Fruit fly (Drosophila melanogaster): ENCODE results near the gene Argk2.

Argk2 gene

DNA sequence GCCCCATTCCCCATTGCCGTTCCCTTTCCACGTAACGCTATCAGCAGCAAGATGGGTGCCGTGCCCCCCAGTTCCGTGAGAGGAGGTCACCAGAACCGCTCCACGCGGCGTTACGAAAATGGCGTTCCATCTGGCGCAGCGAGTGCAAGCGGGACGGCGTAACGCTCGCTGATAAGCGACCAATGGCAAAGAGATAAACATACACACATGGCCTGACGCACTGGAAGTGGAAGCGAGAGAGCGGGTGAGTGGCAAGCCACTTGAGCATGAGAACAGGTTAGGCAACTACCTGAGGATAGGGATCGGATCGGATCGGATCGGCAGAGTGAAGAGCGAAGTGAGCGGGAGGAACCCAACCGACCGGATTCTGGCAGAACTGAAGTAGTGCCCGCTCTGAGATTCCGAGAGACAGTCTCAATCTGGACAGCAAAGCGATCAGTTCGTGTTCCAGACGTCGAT lies 42.4 kb upstream of the Argk2 start, which contains the start of gene Doc3 (continued):
- TF ChIP-seq Deaf1 (tag; optimal IDR thresholded peaks at IDR 0.05) (peak; percentile 53), vnd (GFP tag; IDR thresholded peaks at IDR 0.05; ENCODE audit: partially characterized antibody) (peak; percentile 50; the same call in 1 of the 3 replicates), ci (GFP tag; IDR thresholded peaks at IDR 0.05) (peak; percentile 39; the same call in 1 of the 3 replicates), CG10321 (GFP tag; IDR thresholded peaks at IDR 0.05) (peak; percentile 96), amos (GFP tag; IDR thresholded peaks at IDR 0.05; ENCODE audit: partially characterized antibody) (0 out of 2 replicates have a peak, but pooled peaks have one; percentile 7), CG17829 (tag; optimal IDR thresholded peaks at IDR 0.05) (peak; percentile 68), chinmo (GFP tag; IDR thresholded peaks at IDR 0.05; ENCODE audit: partially characterized antibody) (peak; percentile 88; the same call in 2 of the 4 replicates), kni (GFP tag; optimal IDR thresholded peaks at IDR 0.05) (peak; percentile 83), CG2199 (GFP tag; IDR thresholded peaks at IDR 0.05) (peak; percentile 29; the same call in 1 of the 3 replicates), nerfin-2 (GFP tag; IDR thresholded peaks at IDR 0.05; ENCODE audit: partially characterized antibody) (no peak), Poxn (GFP tag; IDR thresholded peaks at IDR 0.05) (no peak), abd-A (tag; optimal IDR thresholded peaks at IDR 0.05) (peak; percentile 28), phol (tag; optimal IDR thresholded peaks at IDR 0.05) (peak; percentile 82), HLHmδ (GFP tag; optimal IDR thresholded peaks at IDR 0.05) (peak; percentile 38), Stat92E (GFP tag; optimal IDR thresholded peaks at IDR 0.05) (peak in 1 of 3 experiments; percentile 97), Jarid2 (GFP tag; optimal IDR thresholded peaks at IDR 0.05) (peak; percentile 44), Bgb (GFP tag; IDR thresholded peaks at IDR 0.05; ENCODE audit: partially characterized antibody) (peak; percentile 32; the same call in 1 of the 2 replicates), fd96Cb (tag; optimal IDR thresholded peaks at IDR 0.05) (no peak), CG13624 (GFP tag; optimal IDR thresholded peaks at IDR 0.05) (no peak), Scr (GFP tag; IDR thresholded peaks at IDR 0.05; ENCODE audit: partially characterized antibody) (peak; percentile 35; the same call in 1 of the 2 replicates), HmgD (GFP tag; optimal IDR thresholded peaks at IDR 0.05) (no peak), HmgZ (tag; optimal IDR thresholded peaks at IDR 0.05) (no peak), CG11456 (GFP tag; IDR thresholded peaks at IDR 0.05) (no peak), ftz-f1 (GFP tag; optimal IDR thresholded peaks at IDR 0.05) (peak; percentile 85), Dll (GFP tag; IDR thresholded peaks at IDR 0.05; ENCODE audit: partially characterized antibody) (0 out of 4 replicates have a peak, but pooled peaks have one; percentile 44), CG17912 (GFP tag; optimal IDR thresholded peaks at IDR 0.05) (no peak), CG15479 (GFP tag; optimal IDR thresholded peaks at IDR 0.05) (peak; percentile 92), hbn (GFP tag; IDR thresholded peaks at IDR 0.05; ENCODE audit: partially characterized antibody) (no peak), CoRest (tag; optimal IDR thresholded peaks at IDR 0.05) (peak; percentile 44), CG7839 (tag; optimal IDR thresholded peaks at IDR 0.05) (no peak), Trl (optimal IDR thresholded peaks at IDR 0.05) (peak; percentile 49 to 60), Trl (GFP tag; optimal IDR thresholded peaks at IDR 0.05) (no peak), CG2889 (GFP tag; IDR thresholded peaks at IDR 0.05) (no peak), CG1602 (GFP tag; optimal IDR thresholded peaks at IDR 0.05) (no peak), CG1832 (GFP tag; optimal IDR thresholded peaks at IDR 0.05) (peak; percentile 92), CG14050 (GFP tag; IDR thresholded peaks at IDR 0.05) (no peak), CG1529 (GFP tag; optimal IDR thresholded peaks at IDR 0.05) (no peak), ase (GFP tag; IDR thresholded peaks at IDR 0.05) (no peak), CG14441 (GFP tag; IDR thresholded peaks at IDR 0.05) (no peak), tgo (GFP tag; IDR thresholded peaks at IDR 0.05) (no peak), CG1647 (GFP tag; optimal IDR thresholded peaks at IDR 0.05) (no peak), CG12769 (tag; optimal IDR thresholded peaks at IDR 0.05) (peak; percentile 79), Nf-YA (GFP tag; IDR thresholded peaks at IDR 0.05) (peak; percentile 98), CG32767 (GFP tag; IDR thresholded peaks at IDR 0.05) (peak; percentile 38; the same call in 1 of the 2 replicates), sug (tag; optimal IDR thresholded peaks at IDR 0.05) (peak; percentile 96), GATAe (GFP tag; conservative IDR thresholded peaks at IDR 0.05) (peak; percentile 82), ERR (GFP tag; optimal IDR thresholded peaks at IDR 0.05) (no peak), CG15514 (GFP tag; optimal IDR thresholded peaks at IDR 0.05) (no peak), Awh (GFP tag; IDR thresholded peaks at IDR 0.05) (no peak)
